Worm (Caenorhabditis elegans) whole organism, L1 larva: ENCODE results near the gene spig-9.

Experiments used
- C16A3.4 ChIP-seq: fragments of 150-350 bp; optimal IDR thresholded peaks from 2 replicates; lab custom pipeline; 2014; ENCODE audit warnings: missing biosample characterization, missing genetic modification characterization
- F16B12.6 ChIP-seq: fragments of 150-350 bp; optimal IDR thresholded peaks from 2 replicates; lab custom pipeline; 2014; ENCODE audit warnings: missing biosample characterization, missing genetic modification characterization
- Y116A8C.19 ChIP-seq: sonication (generic microtip); optimal IDR thresholded peaks from 2 replicates; lab custom pipeline; 2016; ENCODE audit warnings: missing compliant biosample characterization, missing genetic modification characterization, borderline replicate concordance
- aha-1 ChIP-seq: fragments of 150-350 bp; optimal IDR thresholded peaks from 2 replicates; lab custom pipeline; 2014; ENCODE audit warnings: missing biosample characterization, missing genetic modification characterization
- aly-2 ChIP-seq: fragments of 150-350 bp; optimal IDR thresholded peaks from 2 replicates; lab custom pipeline; 2014; ENCODE audit warnings: missing biosample characterization, missing genetic modification characterization
- ama-1 ChIP-seq: fragments of 150-350 bp; optimal IDR thresholded peaks from 2 replicates; lab custom pipeline; 2014
- blmp-1 ChIP-seq: fragments of 150-350 bp; optimal IDR thresholded peaks from 2 replicates; lab custom pipeline; 2014; ENCODE audit warnings: missing biosample characterization, missing genetic modification characterization
- ceh-8 ChIP-seq: fragments of 200-800 bp; sonication (Bioruptor generic); optimal IDR thresholded peaks from 2 replicates; lab custom pipeline; 2018; ENCODE audit warnings: mild to moderate bottlenecking, missing genetic modification characterization, moderate library complexity, missing compliant biosample characterization
- ceh-82 ChIP-seq, 3 experiments: fragments of 150-350 bp in 1 of 3; sonication (generic microtip) in 2 of 3; optimal IDR thresholded peaks; 2 replicates each; lab custom pipeline; 2014 to 2017; ENCODE audit warnings: missing biosample characterization in 3 of 3, missing genetic modification characterization in 3 of 3
- efl-3 ChIP-seq: fragments of 200-800 bp; sonication (Bioruptor generic); optimal IDR thresholded peaks from 2 replicates; lab custom pipeline; 2018; ENCODE audit warnings: mild to moderate bottlenecking, missing genetic modification characterization, missing compliant biosample characterization
- egl-13 ChIP-seq: sonication (generic microtip); optimal IDR thresholded peaks from 2 replicates; lab custom pipeline; 2016; ENCODE audit warnings: missing genotype, missing genetic modification reagents, missing genetic modification characterization, missing compliant biosample characterization
- elt-2 ChIP-seq: sonication (generic microtip); optimal IDR thresholded peaks from 2 replicates; lab custom pipeline; 2016; ENCODE audit warnings: missing genetic modification characterization, mild to moderate bottlenecking, inconsistent platforms, missing compliant biosample characterization, missing genetic modification reagents
- fkh-10 ChIP-seq: sonication (generic microtip); optimal IDR thresholded peaks from 2 replicates; lab custom pipeline; 2017; ENCODE audit warnings: missing biosample characterization, missing genetic modification reagents, missing genetic modification characterization
- fos-1 ChIP-seq: fragments of 150-350 bp; optimal IDR thresholded peaks from 2 replicates; lab custom pipeline; 2014; ENCODE audit warnings: missing biosample characterization, missing genetic modification characterization
- grh-1 ChIP-seq: fragments of 200-800 bp; sonication (Bioruptor generic); IDR thresholded peaks from 2 replicates; pipeline ENCODE4 v1.3.6; 2022; ENCODE audit warnings: missing genetic modification reagents, missing genetic modification characterization, missing compliant biosample characterization
- isw-1 ChIP-seq: fragments of 200-800 bp; sonication (Bioruptor generic); IDR thresholded peaks from 2 replicates; pipeline ENCODE4 v1.3.6; 2022; ENCODE audit warnings: missing genetic modification characterization, missing compliant biosample characterization
- jun-1 ChIP-seq: fragments of 150-350 bp; optimal IDR thresholded peaks from 2 replicates; lab custom pipeline; 2014; ENCODE audit warnings: missing biosample characterization, missing genetic modification reagents, missing genetic modification characterization
- lin-14 ChIP-seq: fragments of 200-800 bp; sonication (Bioruptor generic); optimal IDR thresholded peaks from 2 replicates; lab custom pipeline; 2018; ENCODE audit warnings: mild to moderate bottlenecking, missing genetic modification characterization, moderate library complexity, missing compliant biosample characterization
- mab-9 ChIP-seq: fragments of 200-800 bp; sonication (Bioruptor generic); IDR thresholded peaks from 2 replicates; pipeline ENCODE4 v1.3.6; 2022; ENCODE audit warnings: missing genetic modification reagents, missing genetic modification characterization, missing compliant biosample characterization
- nhr-12 ChIP-seq: sonication (generic microtip); optimal IDR thresholded peaks from 2 replicates; lab custom pipeline; 2017; ENCODE audit warnings: missing biosample characterization, missing genetic modification characterization
- nhr-20 ChIP-seq: sonication (generic microtip); optimal IDR thresholded peaks from 2 replicates; lab custom pipeline; 2016; ENCODE audit warnings: mild to moderate bottlenecking, missing genetic modification characterization, missing compliant biosample characterization
- nhr-47 ChIP-seq: sonication (generic microtip); optimal IDR thresholded peaks from 2 replicates; lab custom pipeline; 2016; ENCODE audit warnings: mild to moderate bottlenecking, missing genetic modification characterization, moderate library complexity, missing compliant biosample characterization
- nhr-71 ChIP-seq: sonication (generic microtip); optimal IDR thresholded peaks from 2 replicates; lab custom pipeline; 2016; ENCODE audit warnings: mild to moderate bottlenecking, missing genetic modification characterization, moderate library complexity, missing compliant biosample characterization
- nhr-77 ChIP-seq: fragments of 150-350 bp; optimal IDR thresholded peaks from 2 replicates; lab custom pipeline; 2014; ENCODE audit warnings: missing biosample characterization, missing genetic modification characterization
- nhr-84 ChIP-seq: sonication (generic microtip); optimal IDR thresholded peaks from 2 replicates; lab custom pipeline; 2017; ENCODE audit warnings: missing biosample characterization, missing genetic modification characterization
- nhr-85 ChIP-seq: sonication (generic microtip); peaks from one replicate; lab custom pipeline; 2016; ENCODE audit warnings: missing genetic modification characterization, inconsistent platforms, missing compliant biosample characterization
- pag-3 ChIP-seq: sonication (generic microtip); optimal IDR thresholded peaks from 2 replicates; lab custom pipeline; 2017; ENCODE audit warnings: missing genetic modification characterization, mild to moderate bottlenecking, missing compliant biosample characterization, antibody characterized with exemption, borderline replicate concordance; ENCODE audit not compliant: insufficient read depth
- pax-3 ChIP-seq: fragments of 200-800 bp; sonication (Bioruptor generic); optimal IDR thresholded peaks from 2 replicates; lab custom pipeline; 2018; ENCODE audit warnings: mild to moderate bottlenecking, missing genetic modification characterization, moderate library complexity, missing compliant biosample characterization
- pqm-1 ChIP-seq: sonication (generic microtip); optimal IDR thresholded peaks from 3 replicates; lab custom pipeline; 2017; ENCODE audit warnings: missing biosample characterization, missing genetic modification characterization
- snpc-4 ChIP-seq: fragments of 150-350 bp; optimal IDR thresholded peaks from 2 replicates; lab custom pipeline; 2014; ENCODE audit warnings: missing biosample characterization, missing genetic modification characterization
- tbx-2 ChIP-seq: sonication (generic microtip); optimal IDR thresholded peaks from 2 replicates; lab custom pipeline; 2016; ENCODE audit warnings: missing genetic modification characterization, missing compliant biosample characterization
- unc-86 ChIP-seq: sonication (generic microtip); optimal IDR thresholded peaks from 2 replicates; lab custom pipeline; 2016; ENCODE audit warnings: missing genetic modification characterization, missing compliant biosample characterization
- unc-98 ChIP-seq: fragments of 200-800 bp; sonication (Bioruptor generic); IDR thresholded peaks from 2 replicates; pipeline ENCODE4 v1.3.6; 2022; ENCODE audit warnings: missing genetic modification characterization, missing compliant biosample characterization
- vab-15 ChIP-seq: sonication (generic microtip); optimal IDR thresholded peaks from 2 replicates; lab custom pipeline; 2017; ENCODE audit warnings: missing genotype, mild to moderate bottlenecking, missing genetic modification characterization, missing compliant biosample characterization
- zag-1 ChIP-seq: fragments of 150-350 bp; optimal IDR thresholded peaks from 2 replicates; lab custom pipeline; 2014; ENCODE audit warnings: missing biosample characterization, missing genetic modification characterization

The spig-9 gene

ce11 chrV:13647185-13647584 lies 35.5 kb upstream of the spig-9 start:
- TF ChIP-seq pag-3 (tag; lab: Kevin White, UChicago) (no peak), zag-1 (tag; lab: Kevin White, UChicago) (no peak), C16A3.4 (tag; lab: Kevin White, UChicago) (no peak), fkh-10 (no peak), vab-15 (tag; lab: Kevin White, UChicago) (no peak), egl-13 (tag; lab: Kevin White, UChicago) (no peak), snpc-4 (no peak), grh-1 (GFP tag; lab: Robert Waterston, UW) (no peak), blmp-1 (tag; lab: Kevin White, UChicago) (no peak), nhr-85 (tag; lab: Kevin White, UChicago) (no peak), Y116A8C.19 (tag; lab: Kevin White, UChicago) (no peak), F16B12.6 (tag; lab: Kevin White, UChicago) (no peak)
- TF ChIP-seq, all 84 proteins: peak for 0

- TF ChIP-seq unc-86 (tag; lab: Kevin White, UChicago) (no peak), ceh-8 (GFP tag; lab: Kevin White, UChicago) (peak; percentile 98), mab-9 (GFP tag; lab: Robert Waterston, UW) (peak; percentile 72; the same call in 1 of the 2 replicates), nhr-77 (tag; lab: Kevin White, UChicago) (no peak), nhr-12 (tag; lab: Kevin White, UChicago) (no peak), aha-1 (no peak), efl-3 (GFP tag; lab: Kevin White, UChicago) (no peak), elt-2 (no peak)
Measured at ce11 chrV:13645848-13646578, 34.3 kb upstream of the spig-9 start.

ce11 chrV:13638040-13638439 lies 26.4 kb upstream of the spig-9 start:
- TF ChIP-seq unc-98 (GFP tag; lab: Robert Waterston, UW) = no peak
- TF ChIP-seq jun-1 (tag; lab: Kevin White, UChicago) = peak; percentile 3
- no peak for TF ChIP-seq ceh-82 (tag; optimal IDR thresholded peaks at IDR 0.05; lab: Kevin White, UChicago)
- TF ChIP-seq unc-86 (tag; lab: Kevin White, UChicago) = no peak
- peak; percentile 30 for TF ChIP-seq pax-3 (tag; lab: Kevin White, UChicago)
- no peak for TF ChIP-seq isw-1 (GFP tag; lab: Robert Waterston, UW)
- peak; percentile 20 for TF ChIP-seq nhr-71 (tag; lab: Kevin White, UChicago)
- no peak for TF ChIP-seq nhr-77 (tag; lab: Kevin White, UChicago)
- TF ChIP-seq aly-2 = no peak
- TF ChIP-seq lin-14 (GFP tag; lab: Kevin White, UChicago) = peak; percentile 14
- TF ChIP-seq pqm-1 (tag; lab: Kevin White, UChicago) = no peak
- TF ChIP-seq elt-2 = peak; percentile 94
- no peak for TF ChIP-seq nhr-12 (tag; lab: Kevin White, UChicago)
- no peak for TF ChIP-seq fkh-10
- TF ChIP-seq ama-1 (lab: Kevin White, UChicago) = no peak

ce11 chrV:13636411-13636810 lies 24.7 kb upstream of the spig-9 start:
- no peak for TF ChIP-seq egl-13 (tag; lab: Kevin White, UChicago)
- TF ChIP-seq tbx-2 = no peak
- TF ChIP-seq nhr-20 (tag; lab: Kevin White, UChicago) = peak; percentile 0
- TF ChIP-seq nhr-85 (tag; lab: Kevin White, UChicago) = peak; percentile 57
- TF ChIP-seq nhr-47 (tag; lab: Kevin White, UChicago) = no peak
- TF ChIP-seq blmp-1 (tag; lab: Kevin White, UChicago) = peak; percentile 73
- TF ChIP-seq, all 84 proteins: peak for 3

ce11 chrV:13634149-13634548 lies 22.5 kb upstream of the spig-9 start, which contains the start of gene H37A05.2:
Gene H37A05.2, minus strand, starts transcription at chrV:13634249.
- TF ChIP-seq nhr-84 (tag; lab: Kevin White, UChicago) = no peak
- no peak for TF ChIP-seq fos-1 (tag; lab: Kevin White, UChicago)
- no peak for TF ChIP-seq nhr-47 (tag; lab: Kevin White, UChicago)
- TF ChIP-seq blmp-1 (tag; lab: Kevin White, UChicago) = no peak
